Worm (Caenorhabditis elegans) whole organism, mixed stage, embryonic: ENCODE measurements around the gene gbb-2.

ENCODE experiments used
- M03D4.4 ChIP-seq: sonication (generic microtip); optimal IDR thresholded peaks from 2 replicates; lab custom pipeline; 2017; ENCODE audit warnings: mild to moderate bottlenecking, missing genetic modification characterization, missing compliant biosample characterization
- bed-3 ChIP-seq: fragments of 200-800 bp; sonication (Bioruptor generic); optimal IDR thresholded peaks from 3 replicates; lab custom pipeline; 2018; ENCODE audit warnings: mild to moderate bottlenecking, missing genetic modification characterization, moderate library complexity, missing compliant biosample characterization
- blmp-1 ChIP-seq: fragments of 150-350 bp; optimal IDR thresholded peaks from 2 replicates; lab custom pipeline; 2014; ENCODE audit warnings: missing biosample characterization, missing genetic modification characterization
- ceh-39 ChIP-seq: fragments of 150-350 bp; optimal IDR thresholded peaks from 2 replicates; lab custom pipeline; 2014; ENCODE audit warnings: missing biosample characterization, missing genetic modification characterization
- ceh-43 ChIP-seq: fragments of 200-800 bp; sonication (Bioruptor generic); optimal IDR thresholded peaks from 2 replicates; lab custom pipeline; 2018; ENCODE audit warnings: mild to moderate bottlenecking, missing genetic modification characterization, moderate library complexity, missing compliant biosample characterization
- ceh-83 ChIP-seq: fragments of 200-800 bp; sonication (Bioruptor generic); optimal IDR thresholded peaks from 2 replicates; lab custom pipeline; 2018; ENCODE audit warnings: mild to moderate bottlenecking, missing genetic modification characterization, missing compliant biosample characterization
- ces-1 ChIP-seq: fragments of 150-350 bp; optimal IDR thresholded peaks from 2 replicates; lab custom pipeline; 2014; ENCODE audit warnings: missing biosample characterization, missing genetic modification reagents, missing genetic modification characterization
- cnd-1 ChIP-seq: fragments of 200-800 bp; sonication (Bioruptor generic); optimal IDR thresholded peaks from 2 replicates; lab custom pipeline; 2018; ENCODE audit warnings: mild to moderate bottlenecking, missing genetic modification characterization, missing compliant biosample characterization
- drap-1 ChIP-seq: fragments of 200-800 bp; sonication (Bioruptor generic); optimal IDR thresholded peaks from 3 replicates; lab custom pipeline; 2018; ENCODE audit warnings: mild to moderate bottlenecking, missing genetic modification characterization, missing compliant biosample characterization
- elt-1 ChIP-seq: sonication (generic microtip); optimal IDR thresholded peaks from 2 replicates; lab custom pipeline; 2017; ENCODE audit warnings: missing genetic modification characterization, mild to moderate bottlenecking, missing compliant biosample characterization, antibody characterized with exemption, moderate library complexity, borderline replicate concordance; ENCODE audit not compliant: insufficient read depth
- elt-3 ChIP-seq: fragments of 150-350 bp; optimal IDR thresholded peaks from 2 replicates; lab custom pipeline; 2014; ENCODE audit warnings: missing biosample characterization, missing genetic modification characterization
- ham-2 ChIP-seq: fragments of 200-800 bp; sonication (Bioruptor generic); optimal IDR thresholded peaks from 2 replicates; lab custom pipeline; 2018; ENCODE audit warnings: mild to moderate bottlenecking, missing genetic modification characterization, missing compliant biosample characterization
- hlh-1 ChIP-seq: fragments of 150-350 bp; optimal IDR thresholded peaks from 2 replicates; lab custom pipeline; 2014; ENCODE audit warnings: missing biosample characterization, missing genetic modification reagents, missing genetic modification characterization
- lin-32 ChIP-seq: fragments of 200-800 bp; sonication (Bioruptor generic); optimal IDR thresholded peaks from 2 replicates; lab custom pipeline; 2018; ENCODE audit warnings: mild to moderate bottlenecking, missing genetic modification characterization, missing compliant biosample characterization
- mep-1 ChIP-seq: fragments of 150-350 bp; optimal IDR thresholded peaks from 2 replicates; lab custom pipeline; 2017; ENCODE audit warnings: missing biosample characterization, missing genetic modification reagents, missing genetic modification characterization, inconsistent platforms
- mls-2 ChIP-seq: sonication (generic microtip); optimal IDR thresholded peaks from 2 replicates; lab custom pipeline; 2016; ENCODE audit warnings: mild to moderate bottlenecking, missing genetic modification characterization, moderate library complexity, missing compliant biosample characterization
- nhr-12 ChIP-seq: fragments of 150-350 bp; optimal IDR thresholded peaks from 2 replicates; lab custom pipeline; 2014; ENCODE audit warnings: missing biosample characterization, missing genetic modification characterization
- nhr-2 ChIP-seq: fragments of 150-350 bp; optimal IDR thresholded peaks from 2 replicates; lab custom pipeline; 2014; ENCODE audit warnings: missing biosample characterization, missing genetic modification characterization
- nhr-237 ChIP-seq: fragments of 150-350 bp; optimal IDR thresholded peaks from 2 replicates; lab custom pipeline; 2014; ENCODE audit warnings: missing biosample characterization, missing genetic modification characterization
- nhr-28 ChIP-seq: fragments of 150-350 bp; optimal IDR thresholded peaks from 2 replicates; lab custom pipeline; 2014; ENCODE audit warnings: missing biosample characterization, missing genetic modification characterization
- nhr-76 ChIP-seq: sonication (generic microtip); optimal IDR thresholded peaks from 2 replicates; lab custom pipeline; 2017; ENCODE audit warnings: missing biosample characterization, missing genetic modification characterization
- pha-4 ChIP-seq: fragments of 150-350 bp; optimal IDR thresholded peaks from 2 replicates; lab custom pipeline; 2018; ENCODE audit warnings: missing biosample characterization, missing genetic modification reagents, missing genetic modification characterization
- sem-2 ChIP-seq: fragments of 200-800 bp; sonication (Bioruptor generic); optimal IDR thresholded peaks from 2 replicates; lab custom pipeline; 2018; ENCODE audit warnings: mild to moderate bottlenecking, missing genetic modification characterization, missing compliant biosample characterization
- snpc-4 ChIP-seq: fragments of 150-350 bp; optimal IDR thresholded peaks from 2 replicates; lab custom pipeline; 2014; ENCODE audit warnings: missing biosample characterization, missing genetic modification characterization
- sptf-1 ChIP-seq: sonication (generic microtip); optimal IDR thresholded peaks from 2 replicates; lab custom pipeline; 2017; ENCODE audit warnings: mild to moderate bottlenecking, missing genetic modification characterization, moderate library complexity, missing compliant biosample characterization
- tbx-8 ChIP-seq: fragments of 200-800 bp; sonication (Bioruptor generic); optimal IDR thresholded peaks from 2 replicates; lab custom pipeline; 2018; ENCODE audit warnings: mild to moderate bottlenecking, missing genetic modification characterization, moderate library complexity, missing compliant biosample characterization
- unc-39 ChIP-seq: fragments of 150-350 bp; optimal IDR thresholded peaks from 2 replicates; lab custom pipeline; 2014; ENCODE audit warnings: missing biosample characterization, missing genetic modification characterization
- unc-62 ChIP-seq: fragments of 150-350 bp; optimal IDR thresholded peaks from 2 replicates; lab custom pipeline; 2014; ENCODE audit warnings: missing biosample characterization, missing genetic modification reagents, missing genetic modification characterization
- zip-8 ChIP-seq: fragments of 150-350 bp; optimal IDR thresholded peaks from 2 replicates; lab custom pipeline; 2014; ENCODE audit warnings: missing biosample characterization, missing genetic modification characterization
- ztf-11 ChIP-seq: fragments of 150-350 bp; optimal IDR thresholded peaks from 2 replicates; lab custom pipeline; 2014; ENCODE audit warnings: missing biosample characterization, missing genetic modification characterization

Gene gbb-2

ce11 chrIV:4541195-4541594 lies 34.6 kb upstream of the gbb-2 start:
- no peak for TF ChIP-seq nhr-76 (tag; lab: Kevin White, UChicago)
- TF ChIP-seq hlh-1: no peak
- no peak for TF ChIP-seq sptf-1 (tag; lab: Kevin White, UChicago)
- no peak for TF ChIP-seq mep-1
- no peak for TF ChIP-seq ceh-43 (GFP tag; lab: Kevin White, UChicago)
- no peak for TF ChIP-seq ceh-83 (GFP tag; lab: Kevin White, UChicago)
- no peak for TF ChIP-seq nhr-12
- no peak for TF ChIP-seq bed-3
- no peak for TF ChIP-seq snpc-4 (tag; lab: Kevin White, UChicago)
- no peak for TF ChIP-seq sem-2 (GFP tag; lab: Kevin White, UChicago)
- TF ChIP-seq nhr-237 (tag; lab: Kevin White, UChicago): no peak
- no peak for TF ChIP-seq unc-62 (GFP tag; lab: Kevin White, UChicago)
- no peak for TF ChIP-seq pha-4 (tag; lab: Kevin White, UChicago)
- TF ChIP-seq ces-1 (GFP tag; lab: Kevin White, UChicago): no peak
- no peak for TF ChIP-seq unc-39 (tag; lab: Kevin White, UChicago)

ce11 chrIV:4538672-4539071 lies 32.1 kb upstream of the gbb-2 start:
- TF ChIP-seq sptf-1 (tag; lab: Kevin White, UChicago) (no peak), nhr-28 (tag; lab: Kevin White, UChicago) (no peak), drap-1 (GFP tag; lab: Kevin White, UChicago) (no peak), mep-1 (no peak), unc-62 (GFP tag; lab: Kevin White, UChicago) (no peak), ztf-11 (tag; lab: Kevin White, UChicago) (no peak), ces-1 (GFP tag; lab: Kevin White, UChicago) (no peak), bed-3 (no peak), tbx-8 (GFP tag; lab: Kevin White, UChicago) (no peak), mls-2 (tag; lab: Kevin White, UChicago) (no peak), elt-1 (no peak), ham-2 (GFP tag; lab: Kevin White, UChicago) (no peak), zip-8 (tag; lab: Kevin White, UChicago) (no peak), ceh-83 (GFP tag; lab: Kevin White, UChicago) (no peak), nhr-76 (tag; lab: Kevin White, UChicago) (no peak), ceh-39 (no peak)

- no peak for TF ChIP-seq drap-1 (GFP tag; lab: Kevin White, UChicago)
- no peak for TF ChIP-seq mls-2 (tag; lab: Kevin White, UChicago)
- no peak for TF ChIP-seq nhr-28 (tag; lab: Kevin White, UChicago)
- no peak for TF ChIP-seq sem-2 (GFP tag; lab: Kevin White, UChicago)
- TF ChIP-seq ztf-11 (tag; lab: Kevin White, UChicago): no peak
- no peak for TF ChIP-seq nhr-12
- TF ChIP-seq sptf-1 (tag; lab: Kevin White, UChicago): no peak
- TF ChIP-seq cnd-1: no peak
- no peak for TF ChIP-seq unc-39 (tag; lab: Kevin White, UChicago)
- no peak for TF ChIP-seq nhr-2 (tag; lab: Kevin White, UChicago)
- no peak for TF ChIP-seq blmp-1 (tag; lab: Kevin White, UChicago)
- TF ChIP-seq ham-2 (GFP tag; lab: Kevin White, UChicago): no peak
- TF ChIP-seq elt-3: no peak
Observed at ce11 chrIV:4536247-4536646, 29.7 kb upstream of the gbb-2 start, which contains the start of gene ZK185.2. ZK185.2 (plus strand) TSS chrIV:4536547.

- TF ChIP-seq nhr-2 (tag; lab: Kevin White, UChicago) (no peak), ceh-39 (no peak), lin-32 (GFP tag; lab: Kevin White, UChicago) (no peak), nhr-28 (tag; lab: Kevin White, UChicago) (no peak), tbx-8 (GFP tag; lab: Kevin White, UChicago) (no peak), nhr-237 (tag; lab: Kevin White, UChicago) (no peak), sptf-1 (tag; lab: Kevin White, UChicago) (no peak), cnd-1 (no peak), nhr-76 (tag; lab: Kevin White, UChicago) (no peak)
Observed at ce11 chrIV:4533025-4533424, 26.5 kb upstream of the gbb-2 start, which contains the start of gene ZK185.4. ZK185.4 (minus strand) TSS chrIV:4533125.

ce11 chrIV:4530170-4530569 lies 23.6 kb upstream of the gbb-2 start, which contains the start of gene ZK185.3:
ZK185.3 (minus strand) TSS chrIV:4530432.
- TF ChIP-seq snpc-4 (tag; lab: Kevin White, UChicago) (no peak), nhr-237 (tag; lab: Kevin White, UChicago) (no peak), ceh-39 (no peak), M03D4.4 (tag; lab: Kevin White, UChicago) (no peak), ces-1 (GFP tag; lab: Kevin White, UChicago) (no peak), elt-1 (no peak)
- TF ChIP-seq, all 35 proteins: peak for 0
